Worm (Caenorhabditis elegans) whole organism, young adult: ENCODE results near the gene sshk-1.

ENCODE experiments used
- T26A5.8 ChIP-seq: sonication (generic microtip); optimal IDR thresholded peaks from 2 replicates; lab custom pipeline; 2016; ENCODE audit warnings: missing genetic modification characterization, missing compliant biosample characterization
- ama-1 ChIP-seq, 3 experiments: fragments of 150-350 bp in 1 of 3; sonication (generic microtip) in 2 of 3; optimal IDR thresholded peaks; 2 replicates each; lab custom pipeline; 2014 to 2018; ENCODE audit warnings: missing biosample characterization in 2 of 3, missing genetic modification characterization in 2 of 3, missing genetic modification reagents in 2 of 3
- rcor-1 ChIP-seq: fragments of 200-800 bp; sonication (Bioruptor generic); IDR thresholded peaks from 2 replicates; pipeline ENCODE4 v1.3.6; 2022; ENCODE audit warnings: missing genetic modification reagents, missing genetic modification characterization, missing compliant biosample characterization
- sdz-38 ChIP-seq: sonication (generic microtip); optimal IDR thresholded peaks from 2 replicates; lab custom pipeline; 2016; ENCODE audit warnings: missing genotype, missing genetic modification characterization, missing compliant biosample characterization
- sea-2 ChIP-seq: fragments of 200-800 bp; sonication (Bioruptor generic); IDR thresholded peaks from 2 replicates; pipeline ENCODE4 v1.3.6; 2022; ENCODE audit warnings: missing genetic modification characterization, missing compliant biosample characterization
- snpc-1.1 ChIP-seq: sonication (generic microtip); optimal IDR thresholded peaks from 2 replicates; lab custom pipeline; 2017; ENCODE audit warnings: missing genetic modification characterization, mild to moderate bottlenecking, missing compliant biosample characterization, antibody characterized with exemption, moderate library complexity, missing genotype, missing genetic modification reagents; ENCODE audit not compliant: insufficient read depth

ce11 chrV:20780400-20780799 is 35.5 kb upstream of the sshk-1 start, which contains the start of gene hif-1:
- TF ChIP-seq sea-2 (GFP tag; lab: Robert Waterston, UW), result no peak
- TF ChIP-seq ama-1 (optimal IDR thresholded peaks at IDR 0.05; lab: Kevin White, UChicago), result peak; percentile 59
- no peak for TF ChIP-seq ama-1 (GFP tag; optimal IDR thresholded peaks at IDR 0.05; lab: Kevin White, UChicago)
- TF ChIP-seq snpc-1.1 (tag; lab: Kevin White, UChicago), result no peak
- TF ChIP-seq rcor-1 (GFP tag; lab: Robert Waterston, UW), result no peak
- TF ChIP-seq sdz-38, result no peak
- no peak for TF ChIP-seq T26A5.8
